Fruit fly (Drosophila melanogaster) whole organism, wandering third instar larva: Measurements from ENCODE around the gene PNUTS.

Experiments used
- Abd-B ChIP-seq: fragments of >200 bp; optimal IDR thresholded peaks from 2 replicates; lab custom pipeline; 2017; ENCODE audit warnings: missing biosample characterization, missing genetic modification characterization
- CG32264 ChIP-seq: fragments of 200-800 bp; sonication (Bioruptor generic); optimal IDR thresholded peaks from 2 replicates; lab custom pipeline; 2016; ENCODE audit warnings: missing biosample characterization, missing genetic modification characterization
- CG9705 ChIP-seq: fragments of 200-800 bp; sonication (Bioruptor generic); optimal IDR thresholded peaks from 2 replicates; lab custom pipeline; 2018; ENCODE audit warnings: missing biosample characterization, mild to moderate bottlenecking, missing genetic modification characterization
- CrebA ChIP-seq: fragments of 200-800 bp; sonication (Bioruptor generic); optimal IDR thresholded peaks from 2 replicates; lab custom pipeline; 2016; ENCODE audit warnings: missing biosample characterization, mild to moderate bottlenecking, missing genetic modification characterization, borderline replicate concordance
- Dfd ChIP-seq: fragments of >200 bp; optimal IDR thresholded peaks from 2 replicates; lab custom pipeline; 2017; ENCODE audit warnings: missing biosample characterization, missing genetic modification characterization
- Dif ChIP-seq: fragments of 200-275, 200-300 bp; sonication (Bioruptor generic); optimal IDR thresholded peaks from 2 replicates; lab custom pipeline; 2018; ENCODE audit warnings: missing biosample characterization, missing genetic modification characterization; ENCODE audit not compliant: partially characterized antibody
- GATAd ChIP-seq: sonication (Bioruptor generic); optimal IDR thresholded peaks from 2 replicates; lab custom pipeline; 2016; ENCODE audit warnings: missing biosample characterization, missing genetic modification characterization
- HLH106 ChIP-seq: fragments of 200-800 bp; optimal IDR thresholded peaks from 3 replicates; lab custom pipeline; 2019; ENCODE audit warnings: missing biosample characterization, mild to moderate bottlenecking, missing genetic modification characterization, moderate library complexity
- Hnf4 ChIP-seq: fragments of 200-800 bp; sonication (Bioruptor generic); optimal IDR thresholded peaks from 2 replicates; lab custom pipeline; 2016; ENCODE audit warnings: missing biosample characterization, mild to moderate bottlenecking, missing genetic modification characterization
- Hr78 ChIP-seq: fragments of >200 bp; optimal IDR thresholded peaks from 2 replicates; lab custom pipeline; 2017; ENCODE audit warnings: missing biosample characterization, missing genetic modification characterization
- Hr83 ChIP-seq: fragments of 200-300 bp; sonication (Bioruptor generic); optimal IDR thresholded peaks from 2 replicates; lab custom pipeline; 2016; ENCODE audit warnings: missing biosample characterization, mild to moderate bottlenecking, missing genetic modification characterization, moderate library complexity; ENCODE audit not compliant: poor library complexity, severe bottlenecking
- Mio ChIP-seq: sonication (Bioruptor generic); optimal IDR thresholded peaks from 2 replicates; lab custom pipeline; 2016; ENCODE audit warnings: missing biosample characterization, missing genetic modification characterization
- Myc ChIP-seq: fragments of >200 bp; optimal IDR thresholded peaks from 2 replicates; lab custom pipeline; 2017
- N ChIP-seq: fragments of >200 bp; optimal IDR thresholded peaks from 2 replicates; lab custom pipeline; 2018; ENCODE audit warnings: missing biosample characterization, missing external identifiers, missing genetic modification characterization
- Rel ChIP-seq, 2 experiments: fragments of 200-800 bp; sonication (Bioruptor generic) in 1 of 2; optimal IDR thresholded peaks; 2 replicates in 1 of 2; 3 replicates in 1 of 2; lab custom pipeline; 2016 to 2019; ENCODE audit warnings: mild to moderate bottlenecking in 2 of 2, missing biosample characterization in 2 of 2, missing genetic modification characterization in 2 of 2, moderate library complexity in 1 of 2
- Sp1 ChIP-seq: fragments of 200-800 bp; sonication (Bioruptor generic); optimal IDR thresholded peaks from 3 replicates; lab custom pipeline; 2019; ENCODE audit warnings: missing biosample characterization, mild to moderate bottlenecking, missing genetic modification characterization, moderate library complexity
- Vsx2 ChIP-seq: fragments of 200-300, 225-300 bp; sonication (Bioruptor generic); optimal IDR thresholded peaks from 2 replicates; lab custom pipeline; 2018; ENCODE audit warnings: missing biosample characterization, missing genetic modification characterization; ENCODE audit not compliant: partially characterized antibody
- br ChIP-seq: fragments of 200-800 bp; sonication (Bioruptor generic); optimal IDR thresholded peaks from 2 replicates; lab custom pipeline; 2016; ENCODE audit warnings: missing biosample characterization, missing genetic modification characterization
- brk ChIP-seq: fragments of 200-800 bp; sonication (Bioruptor generic); optimal IDR thresholded peaks from 2 replicates; lab custom pipeline; 2016; ENCODE audit warnings: missing biosample characterization, mild to moderate bottlenecking, missing genetic modification characterization
- dl ChIP-seq, 2 experiments: fragments of 175-275, 200-275 bp in 1 of 2; fragments of 200-275 bp in 1 of 2; sonication (Bioruptor generic); optimal IDR thresholded peaks; lab custom pipeline; 2018; ENCODE audit warnings: mild to moderate bottlenecking in 2 of 2, missing biosample characterization in 2 of 2, missing genetic modification characterization in 2 of 2, moderate library complexity in 2 of 2; ENCODE audit not compliant: partially characterized antibody in 2 of 2, insufficient read depth in 1 of 2
- dmrt93B ChIP-seq: fragments of 200-800 bp; sonication (Bioruptor generic); optimal IDR thresholded peaks from 2 replicates; lab custom pipeline; 2018; ENCODE audit warnings: missing biosample characterization, mild to moderate bottlenecking, missing genetic modification characterization
- dsf ChIP-seq: sonication (Bioruptor generic); optimal IDR thresholded peaks from 2 replicates; lab custom pipeline; 2016; ENCODE audit warnings: missing biosample characterization, missing genetic modification characterization, borderline replicate concordance
- ey ChIP-seq: fragments of 200-800 bp; sonication (Bioruptor generic); optimal IDR thresholded peaks from 2 replicates; lab custom pipeline; 2016; ENCODE audit warnings: missing biosample characterization, missing genetic modification characterization
- foxo ChIP-seq, 2 experiments: fragments of 200-800 bp; sonication (Bioruptor generic); optimal IDR thresholded peaks; 2 replicates in 1 of 2; 3 replicates in 1 of 2; lab custom pipeline; 2016 to 2017; ENCODE audit warnings: missing biosample characterization in 2 of 2, missing genetic modification characterization in 2 of 2
- fru ChIP-seq: fragments of 200-800 bp; sonication (Bioruptor generic); optimal IDR thresholded peaks from 3 replicates; lab custom pipeline; 2016; ENCODE audit warnings: missing biosample characterization, mild to moderate bottlenecking, missing genetic modification characterization
- h ChIP-seq: fragments of 200-800 bp; sonication (Bioruptor generic); optimal IDR thresholded peaks from 3 replicates; lab custom pipeline; 2016; ENCODE audit warnings: missing biosample characterization, mild to moderate bottlenecking, missing genetic modification characterization
- jim ChIP-seq: fragments of 175-275, 200-325 bp; sonication (Bioruptor generic); optimal IDR thresholded peaks from 2 replicates; lab custom pipeline; 2016; ENCODE audit warnings: missing biosample characterization, mild to moderate bottlenecking, missing genetic modification characterization
- lola ChIP-seq: fragments of >200 bp; optimal IDR thresholded peaks from 2 replicates; lab custom pipeline; 2017; ENCODE audit warnings: missing biosample characterization, missing genetic modification characterization
- psq ChIP-seq: fragments of 200-800 bp; sonication (Bioruptor generic); optimal IDR thresholded peaks from 3 replicates; lab custom pipeline; 2017; ENCODE audit warnings: missing biosample characterization, mild to moderate bottlenecking, missing genetic modification characterization, moderate library complexity
- rgr ChIP-seq: fragments of 200-800 bp; sonication (Bioruptor generic); optimal IDR thresholded peaks from 3 replicates; lab custom pipeline; 2016; ENCODE audit warnings: missing biosample characterization, mild to moderate bottlenecking, missing genetic modification characterization
- sage ChIP-seq: fragments of 200-800 bp; sonication (Bioruptor generic); optimal IDR thresholded peaks from 2 replicates; lab custom pipeline; 2016; ENCODE audit warnings: missing biosample characterization, mild to moderate bottlenecking, missing genetic modification characterization
- sv ChIP-seq: fragments of 200-800 bp; sonication (Bioruptor generic); optimal IDR thresholded peaks from 3 replicates; lab custom pipeline; 2016; ENCODE audit warnings: missing biosample characterization, missing genetic modification characterization
- tai ChIP-seq: sonication (Bioruptor generic); optimal IDR thresholded peaks from 2 replicates; lab custom pipeline; 2016; ENCODE audit warnings: missing biosample characterization, missing genetic modification characterization
- usp ChIP-seq: fragments of >200 bp; optimal IDR thresholded peaks from 2 replicates; lab custom pipeline; 2017; ENCODE audit warnings: missing biosample characterization, missing genetic modification characterization
- woc ChIP-seq: sonication (Bioruptor generic); optimal IDR thresholded peaks from 2 replicates; lab custom pipeline; 2016; ENCODE audit warnings: missing biosample characterization, mild to moderate bottlenecking, missing genetic modification characterization

The PNUTS gene

DNA sequence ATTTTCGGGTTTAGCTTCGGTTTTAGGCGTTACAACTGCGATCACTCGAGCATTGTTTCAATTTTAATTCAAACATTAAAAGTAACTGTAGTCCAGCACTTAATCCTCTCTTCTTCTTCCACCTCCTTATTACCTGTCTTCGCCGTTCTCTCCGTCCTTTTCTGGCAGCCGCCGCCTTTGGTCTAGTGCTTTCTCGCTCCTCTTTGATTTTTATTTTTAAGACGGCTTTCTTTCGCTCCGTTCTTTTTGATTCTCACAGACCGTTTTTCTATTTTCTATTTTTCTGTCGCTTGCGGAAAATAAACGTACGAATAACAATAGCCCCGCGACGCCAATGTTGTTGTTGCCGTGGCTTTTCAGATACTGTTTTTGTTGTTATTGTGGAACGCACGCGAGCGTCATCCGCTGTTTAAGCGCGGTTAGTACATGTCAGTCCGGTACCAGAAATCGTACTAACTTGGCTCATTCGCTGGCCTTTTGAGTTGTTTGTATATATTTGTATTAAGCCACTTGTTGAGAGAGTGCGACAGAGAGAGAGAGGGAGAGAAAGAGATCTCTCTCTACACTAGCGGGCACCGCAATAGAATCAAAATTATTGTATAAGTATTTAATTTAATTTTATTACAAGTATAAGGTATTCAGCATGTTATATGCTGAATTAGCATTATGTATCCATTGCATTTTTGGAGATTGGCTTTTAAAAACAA lies 2.2 kb upstream of the PNUTS start, which contains the start of gene aru:
aru (minus strand) TSS at position 456 of the 707 bp plus-strand sequence.
- TF ChIP-seq fru (GFP tag; lab: Kevin White, UChicago), result peak; percentile 68
- peak; percentile 43 for TF ChIP-seq Hnf4 (GFP tag; lab: Kevin White, UChicago)
- TF ChIP-seq HLH106 (tag; lab: Kevin White, UChicago), result peak; percentile 43
- TF ChIP-seq rgr (GFP tag; lab: Kevin White, UChicago), result peak; percentile 2
- peak; percentile 19 for TF ChIP-seq Hr83 (GFP tag; lab: Kevin White, UChicago)
- peak; percentile 30 for TF ChIP-seq Sp1 (GFP tag; lab: Kevin White, UChicago)
- TF ChIP-seq h, result peak; percentile 48
- TF ChIP-seq Rel (GFP tag; optimal IDR thresholded peaks at IDR 0.05; lab: Kevin White, UChicago), result no peak
- TF ChIP-seq Rel (tag; optimal IDR thresholded peaks at IDR 0.05; lab: Kevin White, UChicago), result peak; percentile 6
- peak; percentile 38 for TF ChIP-seq psq
- peak; percentile 82 for TF ChIP-seq Dif
- peak in 1 of 2 experiments; percentile 56 for TF ChIP-seq dl (GFP tag; optimal IDR thresholded peaks at IDR 0.05; lab: Kevin White, UChicago; ENCODE audit: insufficient read depth in 1 of 2, partially characterized antibody in 2 of 2)
- TF ChIP-seq woc (GFP tag; lab: Kevin White, UChicago), result peak; percentile 36
- peak; percentile 21 for TF ChIP-seq sage (GFP tag; lab: Kevin White, UChicago)
- TF ChIP-seq sv (GFP tag; lab: Kevin White, UChicago), result no peak
- TF ChIP-seq brk, result peak; percentile 37
- TF ChIP-seq usp (GFP tag; lab: Kevin White, UChicago), result no peak
- no peak for TF ChIP-seq tai (GFP tag; lab: Kevin White, UChicago)
- no peak for TF ChIP-seq Mio (GFP tag; lab: Kevin White, UChicago)

DNA sequence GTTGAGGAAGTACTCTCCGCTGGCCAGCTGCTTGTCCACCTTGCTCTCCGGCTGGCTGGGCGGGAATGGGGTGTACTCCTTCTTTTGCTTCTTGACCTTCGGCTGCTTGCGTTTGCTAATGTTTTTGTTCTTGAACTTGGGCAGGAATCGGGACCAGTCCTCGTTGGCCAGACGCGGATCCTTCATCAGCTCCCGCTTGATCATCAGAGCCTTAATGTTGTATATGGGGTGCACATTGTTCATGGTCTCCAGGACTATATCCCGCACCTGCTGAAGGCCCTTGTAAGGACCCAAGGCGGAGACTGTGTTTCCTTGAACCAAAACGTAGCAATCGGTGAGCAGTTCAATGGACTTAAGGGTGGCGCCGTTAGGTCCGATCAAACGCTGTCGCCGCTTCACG lies 1.3 kb upstream of the PNUTS start:
- TF ChIP-seq Dfd (GFP tag; lab: Kevin White, UChicago), result no peak

DNA sequence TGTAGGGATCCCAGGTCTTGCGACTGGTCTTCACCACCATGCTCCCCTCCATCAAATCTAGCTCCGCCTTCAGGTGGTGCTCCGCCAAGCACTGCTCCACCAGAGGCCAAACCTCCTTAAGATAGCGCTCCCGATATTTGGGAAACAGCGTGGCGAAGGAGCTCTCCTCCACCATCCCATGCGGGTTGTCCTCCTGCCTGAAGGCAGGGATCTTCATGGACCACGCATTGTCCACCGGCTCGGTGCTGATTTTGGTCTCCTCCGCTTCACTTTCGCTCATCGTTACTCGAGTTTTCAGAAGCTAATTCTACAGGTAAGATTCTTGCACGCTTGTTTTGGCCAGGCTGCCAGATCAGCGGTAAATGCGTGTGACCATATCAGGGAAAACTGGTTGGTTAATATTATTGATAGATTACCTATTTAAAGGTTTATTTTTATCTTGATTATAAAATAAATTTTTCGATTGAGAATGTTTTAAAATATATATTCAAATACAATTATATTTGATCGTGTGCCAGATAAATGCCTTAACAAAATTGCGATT lies 696 bp upstream of the PNUTS start, which contains the start of gene dbe:
dbe (minus strand) TSS at position 361 of the 544 bp plus-strand sequence.
- TF ChIP-seq Myc (lab: Kevin White, UChicago), result no peak
- TF ChIP-seq h, result no peak
- TF ChIP-seq foxo (GFP tag; optimal IDR thresholded peaks at IDR 0.05; lab: Kevin White, UChicago), result peak in 1 of 2 experiments; percentile 56
- no peak for TF ChIP-seq Vsx2
- no peak for TF ChIP-seq sv (GFP tag; lab: Kevin White, UChicago)
- TF ChIP-seq Sp1 (GFP tag; lab: Kevin White, UChicago), result peak; percentile 25
- peak; percentile 19 for TF ChIP-seq Hr83 (GFP tag; lab: Kevin White, UChicago)
- no peak for TF ChIP-seq tai (GFP tag; lab: Kevin White, UChicago)
- TF ChIP-seq CG9705 (GFP tag; lab: Kevin White, UChicago), result no peak
- no peak for TF ChIP-seq CrebA
- no peak for TF ChIP-seq Hr78 (GFP tag; lab: Kevin White, UChicago)
- TF ChIP-seq HLH106 (tag; lab: Kevin White, UChicago), result peak; percentile 38
- TF ChIP-seq N (GFP tag; lab: Kevin White, UChicago), result no peak
- TF ChIP-seq lola, result no peak
- TF ChIP-seq dl (GFP tag; optimal IDR thresholded peaks at IDR 0.05; lab: Kevin White, UChicago; ENCODE audit: insufficient read depth in 1 of 2, partially characterized antibody in 2 of 2), result no peak

DNA sequence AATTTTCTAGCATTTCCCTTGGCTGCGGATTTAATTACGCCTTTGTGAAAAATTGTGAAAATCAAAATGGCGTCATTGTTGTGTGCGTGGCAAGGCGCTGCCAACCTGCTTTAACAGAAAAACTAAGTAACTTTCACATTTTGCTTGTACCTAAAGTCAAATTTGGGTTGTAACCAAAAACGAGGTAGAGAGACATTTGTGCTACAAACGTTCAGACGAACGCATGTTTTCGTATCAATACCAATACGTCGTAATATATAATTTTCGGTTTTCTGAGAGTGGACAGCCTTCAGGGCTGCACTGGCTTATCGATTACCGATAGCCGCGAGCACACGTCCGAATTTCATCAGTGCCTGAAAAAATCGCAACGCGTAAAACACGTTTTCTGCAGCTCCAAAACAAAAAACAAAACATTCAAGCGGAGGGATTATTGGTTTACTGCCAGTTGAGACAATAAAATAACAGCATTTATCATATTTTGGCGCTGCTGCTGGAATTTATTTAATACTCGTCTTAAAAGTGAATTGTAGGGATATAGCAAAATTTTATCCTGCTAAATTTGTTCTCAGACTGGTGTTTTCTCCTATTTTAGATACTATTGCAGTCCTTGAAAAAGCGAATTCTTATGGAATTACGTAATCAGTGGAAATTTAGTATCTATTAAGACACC lies 619 bp downstream of the PNUTS start:
- TF ChIP-seq fru (GFP tag; lab: Kevin White, UChicago), result peak; percentile 61
- TF ChIP-seq Hr83 (GFP tag; lab: Kevin White, UChicago), result peak; percentile 73
- TF ChIP-seq dmrt93B (GFP tag; lab: Kevin White, UChicago), result peak; percentile 38
- TF ChIP-seq GATAd (GFP tag; lab: Kevin White, UChicago), result peak; percentile 23
- no peak for TF ChIP-seq Dfd (GFP tag; lab: Kevin White, UChicago)
- no peak for TF ChIP-seq usp (GFP tag; lab: Kevin White, UChicago)
- TF ChIP-seq CG9705 (GFP tag; lab: Kevin White, UChicago), result peak; percentile 28
- TF ChIP-seq brk, result no peak
- peak; percentile 58 for TF ChIP-seq Dif
- no peak for TF ChIP-seq lola
- TF ChIP-seq jim (GFP tag; lab: Kevin White, UChicago), result no peak
- TF ChIP-seq foxo (GFP tag; optimal IDR thresholded peaks at IDR 0.05; lab: Kevin White, UChicago), result peak in 1 of 2 experiments; percentile 74
- TF ChIP-seq CrebA, result peak; percentile 95
- TF ChIP-seq rgr (GFP tag; lab: Kevin White, UChicago), result peak; percentile 79
- TF ChIP-seq dsf (GFP tag; lab: Kevin White, UChicago), result no peak
- TF ChIP-seq Abd-B (GFP tag; lab: Kevin White, UChicago), result no peak
- no peak for TF ChIP-seq N (GFP tag; lab: Kevin White, UChicago)
- peak; percentile 63 for TF ChIP-seq Hnf4 (GFP tag; lab: Kevin White, UChicago)
- TF ChIP-seq br (GFP tag; lab: Kevin White, UChicago), result peak; percentile 64
- peak; percentile 73 for TF ChIP-seq ey (GFP tag; lab: Kevin White, UChicago)
- no peak for TF ChIP-seq tai (GFP tag; lab: Kevin White, UChicago)
- TF ChIP-seq sage (GFP tag; lab: Kevin White, UChicago), result no peak
- TF ChIP-seq h, result peak; percentile 77
- TF ChIP-seq Sp1 (GFP tag; lab: Kevin White, UChicago), result peak; percentile 55
- peak; percentile 54 for TF ChIP-seq Mio (GFP tag; lab: Kevin White, UChicago)
- TF ChIP-seq Vsx2, result no peak
- TF ChIP-seq CG32264 (GFP tag; lab: Kevin White, UChicago), result peak; percentile 7
- TF ChIP-seq woc (GFP tag; lab: Kevin White, UChicago), result peak; percentile 69
- peak; percentile 8 for TF ChIP-seq Myc (lab: Kevin White, UChicago)
- peak; percentile 49 for TF ChIP-seq sv (GFP tag; lab: Kevin White, UChicago)
